Worm (Caenorhabditis elegans) whole organism, L2 larva: Measurements from ENCODE around the gene egl-46.

Experiments used
- C34F6.9 ChIP-seq: fragments of 150-350 bp; optimal IDR thresholded peaks from 2 replicates; lab custom pipeline; 2014; ENCODE audit warnings: missing biosample characterization, missing genetic modification characterization
- F13H6.1 ChIP-seq: sonication (generic microtip); optimal IDR thresholded peaks from 2 replicates; lab custom pipeline; 2016; ENCODE audit warnings: missing genetic modification characterization, missing compliant biosample characterization
- R02D3.7 ChIP-seq: fragments of 150-350 bp; optimal IDR thresholded peaks from 2 replicates; lab custom pipeline; 2014; ENCODE audit warnings: missing biosample characterization, missing genetic modification characterization
- Y55F3AM.14 ChIP-seq: fragments of 200-800 bp; sonication (Bioruptor generic); optimal IDR thresholded peaks from 2 replicates; lab custom pipeline; 2018; ENCODE audit warnings: mild to moderate bottlenecking, missing genetic modification characterization, missing compliant biosample characterization
- ZK546.5 ChIP-seq: sonication (generic microtip); optimal IDR thresholded peaks from 2 replicates; lab custom pipeline; 2017; ENCODE audit warnings: missing biosample characterization, missing genetic modification characterization
- alr-1 ChIP-seq: fragments of 150-350 bp; optimal IDR thresholded peaks from 2 replicates; lab custom pipeline; 2014; ENCODE audit warnings: missing biosample characterization, missing genetic modification characterization
- aly-2 ChIP-seq: fragments of 150-350 bp; optimal IDR thresholded peaks from 2 replicates; lab custom pipeline; 2014; ENCODE audit warnings: missing biosample characterization, missing genetic modification characterization
- ama-1 ChIP-seq: fragments of 150-350 bp; optimal IDR thresholded peaks from 2 replicates; lab custom pipeline; 2018; ENCODE audit warnings: inconsistent platforms
- blmp-1 ChIP-seq: sonication (generic microtip); optimal IDR thresholded peaks from 2 replicates; lab custom pipeline; 2017; ENCODE audit warnings: missing genetic modification characterization, mild to moderate bottlenecking, missing compliant biosample characterization, antibody characterized with exemption, moderate library complexity; ENCODE audit not compliant: insufficient read depth
- ceh-16 ChIP-seq: fragments of 150-350 bp; optimal IDR thresholded peaks from 2 replicates; lab custom pipeline; 2014; ENCODE audit warnings: missing biosample characterization, missing genetic modification characterization
- ceh-82 ChIP-seq: fragments of 150-350 bp; optimal IDR thresholded peaks from 2 replicates; lab custom pipeline; 2014; ENCODE audit warnings: missing biosample characterization, missing genetic modification characterization
- crh-2 ChIP-seq: sonication (generic microtip); optimal IDR thresholded peaks from 2 replicates; lab custom pipeline; 2017; ENCODE audit warnings: missing biosample characterization, missing genetic modification characterization
- dmd-4 ChIP-seq: sonication (generic microtip); optimal IDR thresholded peaks from 2 replicates; lab custom pipeline; 2017; ENCODE audit warnings: missing biosample characterization, missing genetic modification characterization
- egl-27 ChIP-seq: sonication (generic microtip); optimal IDR thresholded peaks from 3 replicates; lab custom pipeline; 2017; ENCODE audit warnings: missing biosample characterization, missing genetic modification reagents, missing genetic modification characterization
- elt-1 ChIP-seq: fragments of 150-350 bp; optimal IDR thresholded peaks from 2 replicates; lab custom pipeline; 2014; ENCODE audit warnings: missing biosample characterization, missing genetic modification characterization
- elt-3 ChIP-seq: sonication (generic microtip); optimal IDR thresholded peaks from 2 replicates; lab custom pipeline; 2017; ENCODE audit warnings: missing biosample characterization, missing genetic modification characterization
- fos-1 ChIP-seq: fragments of 150-350 bp; optimal IDR thresholded peaks from 2 replicates; lab custom pipeline; 2014; ENCODE audit warnings: missing biosample characterization, missing genetic modification characterization
- gmeb-1 ChIP-seq: fragments of 150-350 bp; optimal IDR thresholded peaks from 2 replicates; lab custom pipeline; 2014; ENCODE audit warnings: missing biosample characterization, missing genetic modification characterization
- lin-13 ChIP-seq: fragments of 150-350 bp; optimal IDR thresholded peaks from 2 replicates; lab custom pipeline; 2014; ENCODE audit warnings: missing biosample characterization, missing genetic modification reagents, missing genetic modification characterization
- lin-39 ChIP-seq: fragments of 150-350 bp; optimal IDR thresholded peaks from 2 replicates; lab custom pipeline; 2014; ENCODE audit warnings: missing biosample characterization, missing genetic modification reagents, missing genetic modification characterization
- lsy-2 ChIP-seq, 2 experiments: fragments of 150-350 bp in 1 of 2; sonication (generic microtip) in 1 of 2; optimal IDR thresholded peaks; 2 replicates each; lab custom pipeline; 2014 to 2017; ENCODE audit warnings: missing biosample characterization in 2 of 2, missing genetic modification characterization in 2 of 2
- mbf-1 ChIP-seq: sonication (generic microtip); optimal IDR thresholded peaks from 2 replicates; lab custom pipeline; 2017; ENCODE audit warnings: missing biosample characterization, missing genetic modification characterization
- mdl-1 ChIP-seq, 2 experiments: fragments of 150-350 bp in 1 of 2; sonication (generic microtip) in 1 of 2; optimal IDR thresholded peaks; 2 replicates each; lab custom pipeline; 2017; ENCODE audit warnings: missing biosample characterization in 2 of 2, missing genetic modification characterization in 2 of 2
- nhr-10 ChIP-seq: sonication (generic microtip); optimal IDR thresholded peaks from 2 replicates; lab custom pipeline; 2017; ENCODE audit warnings: missing biosample characterization, missing genetic modification characterization
- nhr-12 ChIP-seq: fragments of 150-350 bp; optimal IDR thresholded peaks from 2 replicates; lab custom pipeline; 2014; ENCODE audit warnings: missing biosample characterization, missing genetic modification characterization
- nhr-129 ChIP-seq: fragments of 150-350 bp; optimal IDR thresholded peaks from 2 replicates; lab custom pipeline; 2014; ENCODE audit warnings: missing biosample characterization, missing genetic modification characterization
- nhr-21 ChIP-seq: fragments of 150-350 bp; optimal IDR thresholded peaks from 2 replicates; lab custom pipeline; 2014; ENCODE audit warnings: missing biosample characterization, missing genetic modification characterization
- nhr-237 ChIP-seq: fragments of 150-350 bp; optimal IDR thresholded peaks from 2 replicates; lab custom pipeline; 2014; ENCODE audit warnings: missing biosample characterization, missing genetic modification characterization
- nhr-25 ChIP-seq: fragments of 150-350 bp; sonication (generic microtip); optimal IDR thresholded peaks from 3 replicates; lab custom pipeline; 2014; ENCODE audit warnings: missing biosample characterization, missing genetic modification characterization
- nhr-6 ChIP-seq: fragments of 150-350 bp; optimal IDR thresholded peaks from 2 replicates; lab custom pipeline; 2014; ENCODE audit warnings: missing biosample characterization, missing genetic modification characterization
- nhr-77 ChIP-seq: fragments of 150-350 bp; optimal IDR thresholded peaks from 2 replicates; lab custom pipeline; 2014; ENCODE audit warnings: missing biosample characterization, missing genetic modification characterization
- peb-1 ChIP-seq: fragments of 150-350 bp; optimal IDR thresholded peaks from 2 replicates; lab custom pipeline; 2014; ENCODE audit warnings: missing biosample characterization, missing genetic modification characterization
- sem-4 ChIP-seq: fragments of 150-350 bp; optimal IDR thresholded peaks from 2 replicates; lab custom pipeline; 2014; ENCODE audit warnings: missing biosample characterization, missing genetic modification reagents, missing genetic modification characterization
- skn-1 ChIP-seq: sonication (generic microtip); optimal IDR thresholded peaks from 2 replicates; lab custom pipeline; 2017; ENCODE audit warnings: missing biosample characterization, missing genetic modification characterization
- sma-9 ChIP-seq, 2 experiments: fragments of 150-350 bp in 1 of 2; sonication (generic microtip) in 1 of 2; optimal IDR thresholded peaks; 2 replicates each; lab custom pipeline; 2014 to 2016; ENCODE audit warnings: missing genetic modification characterization in 2 of 2, mild to moderate bottlenecking in 1 of 2, missing biosample characterization in 1 of 2, missing compliant biosample characterization in 1 of 2, missing genetic modification reagents in 1 of 2, moderate library complexity in 1 of 2
- unc-55 ChIP-seq: fragments of 150-350 bp; sonication (generic microtip); optimal IDR thresholded peaks from 3 replicates; lab custom pipeline; 2014; ENCODE audit warnings: missing biosample characterization, missing genetic modification reagents, missing genetic modification characterization
- unc-62 ChIP-seq: fragments of 150-350 bp; optimal IDR thresholded peaks from 2 replicates; lab custom pipeline; 2014; ENCODE audit warnings: missing biosample characterization, missing genetic modification reagents, missing genetic modification characterization
- zag-1 ChIP-seq: fragments of 150-350 bp; optimal IDR thresholded peaks from 2 replicates; lab custom pipeline; 2014; ENCODE audit warnings: missing biosample characterization, missing genetic modification characterization
- ztf-1 ChIP-seq: fragments of 200-800 bp; sonication (Bioruptor generic); conservative IDR thresholded peaks from 2 replicates; pipeline ENCODE4 v1.3.6; 2022; ENCODE audit warnings: missing genetic modification characterization, missing compliant biosample characterization
- ztf-11 ChIP-seq: sonication (generic microtip); optimal IDR thresholded peaks from 2 replicates; lab custom pipeline; 2017; ENCODE audit warnings: missing biosample characterization, missing genetic modification characterization

egl-46 gene

ce11 chrV:6705367-6705766 is 24.0 kb upstream of the egl-46 start:
- TF ChIP-seq zag-1 (no peak), nhr-6 (tag; lab: Kevin White, UChicago) (no peak), peb-1 (tag; lab: Kevin White, UChicago) (no peak), skn-1 (tag; lab: Kevin White, UChicago) (no peak), sem-4 (no peak), ceh-82 (tag; lab: Kevin White, UChicago) (no peak), ceh-16 (no peak), dmd-4 (tag; lab: Kevin White, UChicago) (no peak), C34F6.9 (tag; lab: Kevin White, UChicago) (no peak), nhr-237 (tag; lab: Kevin White, UChicago) (no peak), R02D3.7 (tag; lab: Kevin White, UChicago) (no peak), nhr-12 (tag; lab: Kevin White, UChicago) (no peak), elt-1 (tag; lab: Kevin White, UChicago) (no peak), lin-39 (tag; lab: Kevin White, UChicago) (no peak)

- TF ChIP-seq R02D3.7 (tag; lab: Kevin White, UChicago): no peak
- TF ChIP-seq crh-2 (tag; lab: Kevin White, UChicago): no peak
- TF ChIP-seq nhr-129 (tag; lab: Kevin White, UChicago): no peak
- TF ChIP-seq nhr-6 (tag; lab: Kevin White, UChicago): no peak
- no peak for TF ChIP-seq sma-9 (GFP tag; optimal IDR thresholded peaks at IDR 0.05; lab: Kevin White, UChicago)
- TF ChIP-seq sma-9 (tag; optimal IDR thresholded peaks at IDR 0.05; lab: Kevin White, UChicago): no peak
- TF ChIP-seq ZK546.5 (tag; lab: Kevin White, UChicago): no peak
- no peak for TF ChIP-seq ceh-16
- no peak for TF ChIP-seq alr-1
- TF ChIP-seq elt-1 (tag; lab: Kevin White, UChicago): no peak
- TF ChIP-seq ztf-11 (tag; lab: Kevin White, UChicago): no peak
- no peak for TF ChIP-seq nhr-12 (tag; lab: Kevin White, UChicago)
- no peak for TF ChIP-seq unc-62 (GFP tag; lab: Kevin White, UChicago)
- no peak for TF ChIP-seq F13H6.1 (tag; lab: Kevin White, UChicago)
- no peak for TF ChIP-seq mdl-1 (tag; optimal IDR thresholded peaks at IDR 0.05; lab: Kevin White, UChicago)
- TF ChIP-seq unc-55 (GFP tag; lab: Kevin White, UChicago): no peak
- TF ChIP-seq, all 48 proteins: peak for 0
Measured at ce11 chrV:6704482-6704881, 23.1 kb upstream of the egl-46 start.

ce11 chrV:6702692-6703091 is 21.3 kb upstream of the egl-46 start, which contains the start of gene era-1:
TSS of gene era-1 (plus strand) at chrV:6703057.
- TF ChIP-seq elt-1 (tag; lab: Kevin White, UChicago): no peak
- TF ChIP-seq dmd-4 (tag; lab: Kevin White, UChicago): no peak
- no peak for TF ChIP-seq ztf-1
- no peak for TF ChIP-seq lsy-2 (tag; optimal IDR thresholded peaks at IDR 0.05; lab: Kevin White, UChicago)
- TF ChIP-seq elt-3: no peak
- no peak for TF ChIP-seq nhr-12 (tag; lab: Kevin White, UChicago)
- TF ChIP-seq ama-1: no peak
- no peak for TF ChIP-seq blmp-1
- TF ChIP-seq nhr-10 (tag; lab: Kevin White, UChicago): no peak
- TF ChIP-seq mbf-1 (tag; lab: Kevin White, UChicago): no peak
- no peak for TF ChIP-seq sma-9 (GFP tag; optimal IDR thresholded peaks at IDR 0.05; lab: Kevin White, UChicago)
- TF ChIP-seq sma-9 (tag; optimal IDR thresholded peaks at IDR 0.05; lab: Kevin White, UChicago): no peak
- no peak for TF ChIP-seq mdl-1 (tag; optimal IDR thresholded peaks at IDR 0.05; lab: Kevin White, UChicago)
- TF ChIP-seq lin-39 (tag; lab: Kevin White, UChicago): no peak
- TF ChIP-seq unc-62 (GFP tag; lab: Kevin White, UChicago): no peak
- no peak for TF ChIP-seq F13H6.1 (tag; lab: Kevin White, UChicago)
- no peak for TF ChIP-seq peb-1 (tag; lab: Kevin White, UChicago)
- no peak for TF ChIP-seq nhr-77
- TF ChIP-seq ceh-82 (tag; lab: Kevin White, UChicago): no peak
- TF ChIP-seq sem-4: no peak

ce11 chrV:6699833-6700232 is 18.5 kb upstream of the egl-46 start:
- TF ChIP-seq blmp-1 (peak; percentile 50), gmeb-1 (no peak)

- TF ChIP-seq skn-1 (tag; lab: Kevin White, UChicago): no peak
- TF ChIP-seq mdl-1 (tag; optimal IDR thresholded peaks at IDR 0.05; lab: Kevin White, UChicago): no peak
- no peak for TF ChIP-seq aly-2 (tag; lab: Kevin White, UChicago)
- TF ChIP-seq nhr-25 (tag; lab: Kevin White, UChicago): no peak
- TF ChIP-seq elt-1 (tag; lab: Kevin White, UChicago): no peak
- no peak for TF ChIP-seq ceh-82 (tag; lab: Kevin White, UChicago)
- TF ChIP-seq fos-1 (tag; lab: Kevin White, UChicago): no peak
- TF ChIP-seq lin-13: no peak
- TF ChIP-seq lin-39 (tag; lab: Kevin White, UChicago): no peak
- TF ChIP-seq nhr-21 (tag; lab: Kevin White, UChicago): no peak
- TF ChIP-seq ama-1: no peak
- no peak for TF ChIP-seq dmd-4 (tag; lab: Kevin White, UChicago)
- TF ChIP-seq Y55F3AM.14 (GFP tag; lab: Kevin White, UChicago): no peak
- TF ChIP-seq nhr-12 (tag; lab: Kevin White, UChicago): no peak
- no peak for TF ChIP-seq egl-27
Measured at ce11 chrV:6699021-6699420, 17.6 kb upstream of the egl-46 start.
